Worm (Caenorhabditis elegans) whole organism, midembryonic: ENCODE measurements around the gene ZC449.4.

Experiments
- T22C8.4 ChIP-seq: fragments of 200-800 bp; sonication (Bioruptor generic); IDR thresholded peaks from 2 replicates; pipeline ENCODE4 v1.3.6; 2022; ENCODE audit warnings: missing genetic modification characterization, missing compliant biosample characterization
- cog-1 ChIP-seq: sonication (generic microtip); optimal IDR thresholded peaks from 2 replicates; lab custom pipeline; 2016; ENCODE audit warnings: missing genetic modification characterization, missing compliant biosample characterization
- flt-1 ChIP-seq: fragments of 200-800 bp; sonication (Bioruptor generic); IDR thresholded peaks from 2 replicates; pipeline ENCODE4 v1.3.6; 2022; ENCODE audit warnings: missing genetic modification characterization, missing compliant biosample characterization
- klf-2 ChIP-seq: fragments of 200-800 bp; sonication (Bioruptor generic); conservative IDR thresholded peaks from 2 replicates; pipeline ENCODE4 v1.3.6; 2022; ENCODE audit warnings: missing genetic modification reagents, missing genetic modification characterization, missing compliant biosample characterization
- med-1 ChIP-seq: sonication (generic microtip); optimal IDR thresholded peaks from 2 replicates; lab custom pipeline; 2017; ENCODE audit warnings: missing genetic modification characterization, mild to moderate bottlenecking, missing compliant biosample characterization, antibody characterized with exemption, missing genetic modification reagents; ENCODE audit not compliant: insufficient read depth
- ref-1 ChIP-seq: fragments of 200-800 bp; sonication (Bioruptor generic); conservative IDR thresholded peaks from 2 replicates; pipeline ENCODE4 v1.3.6; 2022; ENCODE audit warnings: missing genetic modification reagents, missing genetic modification characterization, missing compliant biosample characterization
- tab-1 ChIP-seq: fragments of 200-800 bp; sonication (Bioruptor generic); IDR thresholded peaks from 2 replicates; pipeline ENCODE4 v1.3.6; 2022; ENCODE audit warnings: missing genetic modification characterization, missing compliant biosample characterization
- ztf-23 ChIP-seq: fragments of 200-800 bp; sonication (Bioruptor generic); IDR thresholded peaks from 2 replicates; pipeline ENCODE4 v1.3.6; 2022; ENCODE audit warnings: missing genetic modification reagents, missing genetic modification characterization, missing compliant biosample characterization
- ztf-29 ChIP-seq: fragments of 200-800 bp; sonication (Bioruptor generic); IDR thresholded peaks from 2 replicates; pipeline ENCODE4 v1.3.6; 2022; ENCODE audit warnings: missing genetic modification reagents, missing genetic modification characterization, missing compliant biosample characterization

ZC449.4 gene

DNA sequence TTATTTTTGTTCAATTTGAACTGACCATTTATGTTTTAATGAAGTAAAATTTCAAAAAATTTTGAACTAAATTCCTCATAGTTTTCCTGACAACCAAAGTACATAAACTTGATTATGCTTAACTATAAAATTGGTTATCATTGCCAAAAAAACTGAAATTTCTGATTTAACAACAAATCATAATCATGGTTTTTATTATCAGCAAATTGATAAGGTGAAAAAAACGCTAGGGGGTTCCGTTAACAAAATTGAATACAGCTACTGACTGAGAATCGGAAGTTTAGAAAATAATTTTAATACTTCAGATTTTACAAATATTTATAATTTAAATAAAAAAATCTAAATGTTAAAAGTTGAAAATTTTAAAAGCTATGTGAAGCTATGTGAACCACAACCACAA, 26.8 kb downstream of the ZC449.4 start:
- TF ChIP-seq ztf-23 (GFP tag; lab: Robert Waterston, UW) (no peak), T22C8.4 (no peak), tab-1 (GFP tag; lab: Robert Waterston, UW) (no peak), flt-1 (GFP tag; lab: Robert Waterston, UW) (no peak), ztf-29 (GFP tag; lab: Robert Waterston, UW) (no peak), klf-2 (GFP tag; lab: Robert Waterston, UW) (no peak), med-1 (GFP tag; lab: Kevin White, UChicago) (no peak), ref-1 (GFP tag; lab: Robert Waterston, UW) (no peak), cog-1 (no peak)

DNA sequence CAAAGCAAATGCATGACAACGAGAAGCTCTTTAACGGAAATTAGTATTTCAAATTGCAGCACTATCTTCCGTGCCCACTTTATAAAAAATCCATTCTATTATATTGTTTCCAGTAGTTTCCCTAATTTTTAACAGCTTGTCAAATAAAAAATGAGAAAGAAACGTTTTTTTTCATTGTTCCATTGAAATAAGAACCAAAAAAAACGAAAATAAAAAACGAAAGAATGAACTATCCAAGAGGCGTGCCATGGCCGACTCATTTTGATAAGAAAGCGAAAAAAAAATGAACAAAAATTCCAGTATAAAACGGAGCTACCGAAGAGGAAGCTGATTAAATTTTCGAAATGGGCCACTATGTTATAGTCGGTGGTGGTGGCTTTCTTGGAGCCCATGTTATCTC, 28.8 kb downstream of the ZC449.4 start, which contains the start of gene hsd-2:
Gene hsd-2 (plus strand): TSS at position 301 of the 400 bp plus-strand sequence.
- TF ChIP-seq T22C8.4 = no peak
- TF ChIP-seq klf-2 (GFP tag; lab: Robert Waterston, UW) = no peak
- no peak for TF ChIP-seq flt-1 (GFP tag; lab: Robert Waterston, UW)
- no peak for TF ChIP-seq tab-1 (GFP tag; lab: Robert Waterston, UW)
- no peak for TF ChIP-seq cog-1

DNA sequence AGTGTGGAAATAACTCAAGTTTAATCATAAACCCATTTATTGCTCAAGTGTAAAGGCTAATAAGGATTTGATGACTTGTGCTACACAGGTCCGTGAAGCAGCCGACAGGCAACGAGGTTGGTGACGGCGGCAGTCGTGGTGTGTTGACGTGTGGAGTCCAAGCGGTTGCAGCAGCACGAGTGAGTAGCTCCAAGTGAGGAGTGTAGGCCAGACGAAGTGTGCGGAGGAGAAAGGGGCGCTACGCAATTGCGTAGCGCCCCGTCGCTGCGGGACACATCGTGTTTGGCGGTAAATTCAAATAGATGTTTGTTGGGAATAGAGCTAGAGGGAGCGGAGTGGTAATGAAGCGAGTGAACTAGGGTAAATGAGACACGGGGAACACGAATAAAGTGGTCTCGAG, 29.5 kb downstream of the ZC449.4 start:
- peak; percentile 99 for TF ChIP-seq ztf-23 (GFP tag; lab: Robert Waterston, UW)

DNA sequence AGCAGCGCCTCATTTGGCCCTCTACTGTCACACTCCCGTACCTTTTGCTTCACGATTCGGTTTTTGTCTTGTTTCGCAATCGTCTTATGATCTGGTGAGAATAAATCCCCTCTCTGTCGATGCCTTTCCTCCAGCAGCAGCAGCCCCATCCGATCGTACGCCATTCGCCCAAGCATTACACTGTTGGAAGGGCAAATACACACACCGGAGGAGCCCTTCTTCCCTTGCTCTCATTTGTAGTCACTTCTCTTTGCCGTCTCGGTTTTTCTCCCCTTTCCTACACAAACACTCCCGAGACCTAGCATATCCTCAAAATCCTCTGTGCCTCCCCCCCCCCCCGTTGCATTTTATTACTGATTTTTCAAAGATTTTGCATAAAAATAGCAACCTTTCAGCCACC, 34.9 kb downstream of the ZC449.4 start, which contains the start of gene set-30:
Gene set-30 (plus strand): TSS at position 396 of the 400 bp plus-strand sequence.
- TF ChIP-seq tab-1 (GFP tag; lab: Robert Waterston, UW) = 0 out of 2 replicates have a peak, but pooled peaks have one; percentile 11
- TF ChIP-seq cog-1 = no peak
- 0 out of 2 replicates have a peak, but pooled peaks have one; percentile 28 for TF ChIP-seq ztf-23 (GFP tag; lab: Robert Waterston, UW)

DNA sequence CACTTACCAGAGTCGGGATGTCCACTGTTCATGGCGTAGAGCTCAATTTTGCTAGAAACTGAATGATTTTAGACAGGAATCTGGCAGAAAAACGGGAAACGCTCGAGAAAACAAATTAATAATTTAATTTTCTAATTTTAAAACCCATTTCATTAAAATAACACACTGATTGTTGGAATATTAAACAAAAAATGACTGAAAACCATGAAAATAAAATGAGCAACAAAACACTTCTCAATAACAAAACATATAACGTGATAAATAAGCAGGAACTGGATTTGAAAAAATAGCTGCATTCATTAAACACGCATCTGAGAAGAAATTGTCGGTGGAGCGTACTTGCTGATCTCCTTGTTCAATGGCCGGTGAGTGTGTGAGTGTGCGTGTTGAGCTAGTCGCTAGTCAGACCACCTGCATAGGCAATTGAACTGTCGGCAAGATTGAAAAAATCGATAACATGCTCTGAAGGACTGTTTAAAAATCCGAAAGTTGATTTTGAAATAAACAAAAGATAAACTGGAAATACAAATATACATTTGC, 36.1 kb downstream of the ZC449.4 start, which contains the start of gene ZC8.6:
Gene ZC8.6 (minus strand): TSS at position 51 of the 540 bp plus-strand sequence.
- TF ChIP-seq cog-1 = no peak
- 0 out of 2 replicates have a peak, but pooled peaks have one; percentile 44 for TF ChIP-seq ztf-23 (GFP tag; lab: Robert Waterston, UW)

DNA sequence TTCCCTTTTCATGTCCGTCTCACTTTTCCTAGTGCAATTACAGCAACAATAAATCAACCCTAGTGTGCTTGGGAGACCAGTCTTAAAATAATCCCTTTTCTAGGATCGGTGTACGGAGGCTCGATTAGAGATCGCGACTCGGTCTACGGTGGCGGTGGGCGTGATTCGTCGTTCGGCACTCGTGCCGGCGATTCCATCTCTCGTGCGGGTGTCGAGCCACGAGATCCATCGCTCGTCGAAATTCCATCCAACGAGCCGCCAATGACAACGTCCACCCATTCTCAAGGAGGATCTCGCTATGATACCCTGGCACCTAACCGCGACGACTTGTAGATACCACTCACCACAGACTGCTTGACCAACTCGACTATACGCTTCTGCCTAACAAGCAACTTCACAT, 41.2 kb downstream of the ZC449.4 start:
- no peak for TF ChIP-seq ztf-29 (GFP tag; lab: Robert Waterston, UW)
- no peak for TF ChIP-seq ztf-23 (GFP tag; lab: Robert Waterston, UW)
- TF ChIP-seq med-1 (GFP tag; lab: Kevin White, UChicago) = no peak

DNA sequence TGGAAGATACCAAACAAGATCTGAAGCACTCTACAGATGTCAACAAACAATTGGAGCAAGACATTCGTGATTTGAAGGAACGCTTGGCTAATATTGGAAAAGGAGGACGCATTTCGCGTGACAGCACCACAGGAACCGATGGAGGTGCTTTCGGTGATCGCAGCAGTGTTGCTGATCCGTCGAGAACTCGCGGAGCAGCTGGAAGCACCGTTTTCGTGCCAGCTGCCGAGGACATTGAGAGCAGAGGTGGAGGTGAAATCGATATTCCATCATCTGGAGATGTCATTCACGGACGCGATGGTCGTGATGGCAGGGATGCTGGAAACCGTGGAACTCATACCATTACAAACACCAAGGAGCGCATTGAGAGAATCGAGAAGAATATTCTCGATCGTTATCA, 46.2 kb downstream of the ZC449.4 start:
- TF ChIP-seq ref-1 (GFP tag; lab: Robert Waterston, UW) (no peak), cog-1 (no peak), med-1 (GFP tag; lab: Kevin White, UChicago) (no peak), T22C8.4 (no peak), flt-1 (GFP tag; lab: Robert Waterston, UW) (no peak), tab-1 (GFP tag; lab: Robert Waterston, UW) (no peak), ztf-23 (GFP tag; lab: Robert Waterston, UW) (no peak), ztf-29 (GFP tag; lab: Robert Waterston, UW) (no peak), klf-2 (GFP tag; lab: Robert Waterston, UW) (no peak)

DNA sequence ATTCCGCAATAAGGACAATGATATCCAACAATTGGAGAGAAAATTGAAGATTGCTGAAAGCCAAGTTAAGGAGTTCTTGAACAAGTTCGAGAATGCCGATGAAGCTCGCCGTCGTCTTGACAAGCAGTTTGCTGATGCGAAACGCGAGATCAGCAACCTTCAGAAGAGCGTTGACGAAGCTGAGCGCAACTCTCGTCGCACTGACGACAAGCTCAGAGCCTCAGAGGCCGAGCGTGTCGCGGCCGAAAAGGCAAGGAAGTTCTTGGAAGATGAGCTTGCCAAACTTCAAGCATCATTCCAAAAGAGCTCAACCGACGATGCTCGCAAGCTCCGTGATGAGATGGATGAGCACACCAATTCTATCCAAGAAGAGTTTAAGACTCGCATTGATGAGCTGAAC, 47.4 kb downstream of the ZC449.4 start:
- no peak for TF ChIP-seq klf-2 (GFP tag; lab: Robert Waterston, UW)
- no peak for TF ChIP-seq flt-1 (GFP tag; lab: Robert Waterston, UW)
- TF ChIP-seq tab-1 (GFP tag; lab: Robert Waterston, UW) = no peak
- TF ChIP-seq cog-1 = no peak
- no peak for TF ChIP-seq ztf-29 (GFP tag; lab: Robert Waterston, UW)
- no peak for TF ChIP-seq T22C8.4
- no peak for TF ChIP-seq ref-1 (GFP tag; lab: Robert Waterston, UW)
- no peak for TF ChIP-seq ztf-23 (GFP tag; lab: Robert Waterston, UW)

DNA sequence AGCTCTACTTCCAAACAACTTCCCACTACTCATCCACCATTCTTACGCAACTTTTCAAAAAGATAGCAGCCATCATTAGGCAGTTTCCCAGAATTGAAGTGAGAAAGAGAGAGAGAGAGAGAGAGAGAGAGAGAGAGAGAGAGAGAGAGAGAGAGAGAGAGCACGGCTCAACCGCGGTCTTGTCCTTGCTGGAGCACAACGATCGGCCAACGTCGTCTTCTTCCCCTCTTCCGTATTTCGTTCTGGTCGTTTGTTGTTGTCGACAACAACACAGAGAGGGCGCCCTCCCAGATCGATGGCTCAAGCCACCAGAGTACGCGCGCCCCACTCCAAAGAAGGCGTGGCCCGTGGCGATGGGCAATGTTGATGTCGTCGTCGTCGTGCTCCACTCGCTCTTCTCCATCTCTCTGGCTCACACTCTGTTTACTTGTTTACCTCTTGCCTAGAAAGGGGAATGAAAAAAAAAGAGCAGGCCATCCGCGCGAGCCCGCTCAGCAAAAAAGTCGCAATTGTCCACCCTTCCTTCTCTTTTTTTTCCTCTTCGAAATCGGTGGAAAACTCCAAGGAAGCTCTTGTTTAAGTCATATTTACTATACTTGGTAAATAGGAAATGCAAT, 51.7 kb downstream of the ZC449.4 start:
- TF ChIP-seq ztf-23 (GFP tag; lab: Robert Waterston, UW) (no peak), ref-1 (GFP tag; lab: Robert Waterston, UW) (no peak), flt-1 (GFP tag; lab: Robert Waterston, UW) (peak; percentile 32; the same call in 1 of the 2 replicates), klf-2 (GFP tag; lab: Robert Waterston, UW) (no peak)

DNA sequence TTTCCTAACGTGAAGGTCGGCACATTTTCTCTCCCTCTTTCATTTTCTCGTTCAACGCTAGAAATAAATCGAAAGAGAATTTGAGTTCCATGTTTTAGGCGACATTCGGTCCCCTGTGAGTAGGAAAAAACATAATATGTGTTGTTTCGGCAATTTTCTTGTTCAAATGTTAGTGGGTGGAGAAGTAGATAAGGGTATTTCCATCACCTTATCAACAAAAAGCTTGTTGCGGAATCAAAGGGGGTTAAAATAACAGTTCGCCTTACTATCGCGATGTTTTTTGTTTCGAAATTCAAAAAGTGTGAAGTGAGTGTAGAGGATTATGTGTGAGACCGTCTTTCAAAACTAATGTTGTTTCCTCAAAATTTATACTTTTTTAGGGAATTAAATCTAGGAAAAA, 52.2 kb downstream of the ZC449.4 start:
- TF ChIP-seq cog-1 (no peak), klf-2 (GFP tag; lab: Robert Waterston, UW) (no peak), med-1 (GFP tag; lab: Kevin White, UChicago) (no peak), ref-1 (GFP tag; lab: Robert Waterston, UW) (no peak), tab-1 (GFP tag; lab: Robert Waterston, UW) (no peak)

DNA sequence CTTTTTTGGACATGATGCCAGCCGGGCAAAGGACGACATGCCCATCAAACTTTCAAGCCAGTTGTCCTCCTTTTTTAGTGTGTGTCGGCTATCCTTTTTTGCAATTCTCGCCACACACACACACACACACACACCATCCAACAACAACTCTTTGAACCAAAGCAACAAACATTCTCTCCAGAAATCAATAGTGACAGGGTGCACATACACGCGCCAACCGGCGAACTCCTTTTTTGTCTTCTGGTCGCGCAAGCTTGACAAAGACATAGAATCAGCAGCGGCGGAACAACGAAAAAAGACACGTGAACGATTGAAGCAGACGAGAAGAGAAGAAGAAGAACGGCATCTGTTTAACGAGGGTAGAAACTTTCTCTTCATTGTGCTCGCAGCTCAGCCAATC, 52.7 kb downstream of the ZC449.4 start:
- TF ChIP-seq ztf-29 (GFP tag; lab: Robert Waterston, UW) (no peak), cog-1 (no peak), tab-1 (GFP tag; lab: Robert Waterston, UW) (no peak), med-1 (GFP tag; lab: Kevin White, UChicago) (no peak), klf-2 (GFP tag; lab: Robert Waterston, UW) (no peak), flt-1 (GFP tag; lab: Robert Waterston, UW) (no peak), T22C8.4 (no peak), ref-1 (GFP tag; lab: Robert Waterston, UW) (no peak), ztf-23 (GFP tag; lab: Robert Waterston, UW) (no peak)
